Worm (Caenorhabditis elegans) whole organism, L1 larva: ENCODE measurements around the gene F54B3.2.

ENCODE experiments used
- C04F5.9 ChIP-seq: sonication (generic microtip); optimal IDR thresholded peaks from 2 replicates; lab custom pipeline; 2016; ENCODE audit warnings: missing genetic modification characterization, missing compliant biosample characterization
- ceh-82 ChIP-seq, 3 experiments: fragments of 150-350 bp in 1 of 3; sonication (generic microtip) in 2 of 3; optimal IDR thresholded peaks; 2 replicates each; lab custom pipeline; 2014 to 2017; ENCODE audit warnings: missing biosample characterization in 3 of 3, missing genetic modification characterization in 3 of 3
- fos-1 ChIP-seq: fragments of 150-350 bp; optimal IDR thresholded peaks from 2 replicates; lab custom pipeline; 2014; ENCODE audit warnings: missing biosample characterization, missing genetic modification characterization
- isw-1 ChIP-seq: fragments of 200-800 bp; sonication (Bioruptor generic); IDR thresholded peaks from 2 replicates; pipeline ENCODE4 v1.3.6; 2022; ENCODE audit warnings: missing genetic modification characterization, missing compliant biosample characterization
- mdl-1 ChIP-seq, 2 experiments: fragments of 150-350 bp; optimal IDR thresholded peaks; 2 replicates each; lab custom pipeline; 2014 to 2017; ENCODE audit warnings: missing biosample characterization in 2 of 2, missing genetic modification characterization in 2 of 2, inconsistent platforms in 1 of 2
- nhr-28 ChIP-seq: fragments of 150-350 bp; optimal IDR thresholded peaks from 2 replicates; lab custom pipeline; 2014; ENCODE audit warnings: missing biosample characterization, missing genetic modification characterization
- nhr-77 ChIP-seq: fragments of 150-350 bp; optimal IDR thresholded peaks from 2 replicates; lab custom pipeline; 2014; ENCODE audit warnings: missing biosample characterization, missing genetic modification characterization
- pag-3 ChIP-seq: sonication (generic microtip); optimal IDR thresholded peaks from 2 replicates; lab custom pipeline; 2017; ENCODE audit warnings: missing genetic modification characterization, mild to moderate bottlenecking, missing compliant biosample characterization, antibody characterized with exemption, borderline replicate concordance; ENCODE audit not compliant: insufficient read depth
- sptf-1 ChIP-seq: fragments of 150-350 bp; optimal IDR thresholded peaks from 2 replicates; lab custom pipeline; 2014; ENCODE audit warnings: missing biosample characterization, missing genetic modification characterization
- sup-37 ChIP-seq: fragments of 200-800 bp; sonication (Bioruptor generic); optimal IDR thresholded peaks from 2 replicates; lab custom pipeline; 2018; ENCODE audit warnings: mild to moderate bottlenecking, missing genetic modification characterization, missing compliant biosample characterization
- unc-130 ChIP-seq: fragments of 150-350 bp; optimal IDR thresholded peaks from 2 replicates; lab custom pipeline; 2017; ENCODE audit warnings: missing biosample characterization, missing genetic modification characterization, inconsistent platforms

ce11 chrII:10248355-10249041, 21.5 kb downstream of the F54B3.2 start, which contains the start of gene atad-3:
- TF ChIP-seq nhr-28 (tag; lab: Kevin White, UChicago) (no peak), fos-1 (tag; lab: Kevin White, UChicago) (peak; percentile 69), sptf-1 (tag; lab: Kevin White, UChicago) (no peak), nhr-77 (tag; lab: Kevin White, UChicago) (peak; percentile 83), isw-1 (GFP tag; lab: Robert Waterston, UW) (peak; percentile 97), ceh-82 (tag; optimal IDR thresholded peaks at IDR 0.05; lab: Kevin White, UChicago) (peak; percentile 87 to 95 (median 90)), mdl-1 (tag; optimal IDR thresholded peaks at IDR 0.05; lab: Kevin White, UChicago) (peak in 1 of 2 experiments; percentile 75), unc-130 (tag; lab: Kevin White, UChicago) (peak; percentile 27), pag-3 (tag; lab: Kevin White, UChicago) (no peak), C04F5.9 (tag; lab: Kevin White, UChicago) (peak; percentile 83), sup-37 (GFP tag; lab: Kevin White, UChicago) (no peak)
